Worm (Caenorhabditis elegans) whole organism, midembryonic: ENCODE results near the gene npl-4.2.

Source experiments
- T22C8.4 ChIP-seq: fragments of 200-800 bp; sonication (Bioruptor generic); IDR thresholded peaks from 2 replicates; pipeline ENCODE4 v1.3.6; 2022; ENCODE audit warnings: missing genetic modification characterization, missing compliant biosample characterization
- cog-1 ChIP-seq: sonication (generic microtip); optimal IDR thresholded peaks from 2 replicates; lab custom pipeline; 2016; ENCODE audit warnings: missing genetic modification characterization, missing compliant biosample characterization
- flt-1 ChIP-seq: fragments of 200-800 bp; sonication (Bioruptor generic); IDR thresholded peaks from 2 replicates; pipeline ENCODE4 v1.3.6; 2022; ENCODE audit warnings: missing genetic modification characterization, missing compliant biosample characterization
- klf-2 ChIP-seq: fragments of 200-800 bp; sonication (Bioruptor generic); conservative IDR thresholded peaks from 2 replicates; pipeline ENCODE4 v1.3.6; 2022; ENCODE audit warnings: missing genetic modification reagents, missing genetic modification characterization, missing compliant biosample characterization
- med-1 ChIP-seq: sonication (generic microtip); optimal IDR thresholded peaks from 2 replicates; lab custom pipeline; 2017; ENCODE audit warnings: missing genetic modification characterization, mild to moderate bottlenecking, missing compliant biosample characterization, antibody characterized with exemption, missing genetic modification reagents; ENCODE audit not compliant: insufficient read depth
- ref-1 ChIP-seq: fragments of 200-800 bp; sonication (Bioruptor generic); conservative IDR thresholded peaks from 2 replicates; pipeline ENCODE4 v1.3.6; 2022; ENCODE audit warnings: missing genetic modification reagents, missing genetic modification characterization, missing compliant biosample characterization
- tab-1 ChIP-seq: fragments of 200-800 bp; sonication (Bioruptor generic); IDR thresholded peaks from 2 replicates; pipeline ENCODE4 v1.3.6; 2022; ENCODE audit warnings: missing genetic modification characterization, missing compliant biosample characterization
- ztf-23 ChIP-seq: fragments of 200-800 bp; sonication (Bioruptor generic); IDR thresholded peaks from 2 replicates; pipeline ENCODE4 v1.3.6; 2022; ENCODE audit warnings: missing genetic modification reagents, missing genetic modification characterization, missing compliant biosample characterization
- ztf-29 ChIP-seq: fragments of 200-800 bp; sonication (Bioruptor generic); IDR thresholded peaks from 2 replicates; pipeline ENCODE4 v1.3.6; 2022; ENCODE audit warnings: missing genetic modification reagents, missing genetic modification characterization, missing compliant biosample characterization

npl-4.2 gene

DNA sequence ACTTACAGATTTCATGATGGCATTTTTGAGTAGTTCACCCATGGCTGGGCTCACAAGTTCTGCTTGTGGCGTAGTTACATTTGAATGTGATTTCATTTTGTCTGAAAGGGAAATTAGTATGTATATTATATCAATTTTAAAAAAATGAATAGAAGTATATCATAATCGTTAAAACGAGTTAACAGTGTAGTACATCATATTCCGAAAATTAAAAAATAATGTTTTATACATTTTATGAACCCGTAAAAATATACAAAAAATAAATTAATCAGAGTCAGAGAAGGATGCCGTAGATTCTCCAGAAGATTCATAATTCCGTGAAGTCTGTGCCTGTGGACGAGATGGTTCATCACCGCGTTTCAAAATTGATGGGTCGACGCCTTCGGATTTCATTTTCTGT, 24.3 kb downstream of the npl-4.2 start, which contains the start of gene F59E12.9:
TSS of gene F59E12.9 (minus strand) at position 101 of the 400 bp plus-strand sequence.
- TF ChIP-seq T22C8.4: no peak
- TF ChIP-seq tab-1 (GFP tag; lab: Robert Waterston, UW): no peak
- TF ChIP-seq ztf-23 (GFP tag; lab: Robert Waterston, UW): no peak
- no peak for TF ChIP-seq ztf-29 (GFP tag; lab: Robert Waterston, UW)
- TF ChIP-seq ref-1 (GFP tag; lab: Robert Waterston, UW): no peak
- TF ChIP-seq flt-1 (GFP tag; lab: Robert Waterston, UW): no peak
- TF ChIP-seq klf-2 (GFP tag; lab: Robert Waterston, UW): no peak
- TF ChIP-seq med-1 (GFP tag; lab: Kevin White, UChicago): no peak
- no peak for TF ChIP-seq cog-1 (tag; lab: Kevin White, UChicago)

DNA sequence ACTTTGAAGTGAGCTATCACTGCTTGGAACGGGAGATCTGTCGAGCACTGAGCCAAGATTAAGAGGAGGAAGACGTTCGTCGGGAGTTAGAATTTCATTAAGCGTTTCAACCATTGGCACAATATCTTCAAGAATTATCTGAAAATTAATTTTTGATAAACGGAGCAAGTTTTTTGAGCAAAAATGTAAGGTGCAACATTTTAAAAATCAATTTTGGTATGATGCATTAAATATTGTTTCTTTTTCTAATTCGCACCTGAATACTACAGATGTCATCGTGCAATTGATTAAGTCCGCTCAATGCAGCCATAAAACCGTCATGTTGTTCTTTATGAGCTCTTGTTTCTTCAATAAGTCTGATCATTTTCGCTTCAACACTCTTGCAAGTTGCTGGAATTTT, 25.6 kb downstream of the npl-4.2 start, which contains the start of gene ddl-1:
TSS of gene ddl-1 (minus strand) at position 101 of the 400 bp plus-strand sequence.
- TF ChIP-seq med-1 (GFP tag; lab: Kevin White, UChicago): no peak
- no peak for TF ChIP-seq ztf-29 (GFP tag; lab: Robert Waterston, UW)
- TF ChIP-seq tab-1 (GFP tag; lab: Robert Waterston, UW): no peak
- no peak for TF ChIP-seq ztf-23 (GFP tag; lab: Robert Waterston, UW)
- no peak for TF ChIP-seq T22C8.4
- TF ChIP-seq ref-1 (GFP tag; lab: Robert Waterston, UW): no peak
- TF ChIP-seq klf-2 (GFP tag; lab: Robert Waterston, UW): no peak
- TF ChIP-seq cog-1 (tag; lab: Kevin White, UChicago): no peak
- TF ChIP-seq flt-1 (GFP tag; lab: Robert Waterston, UW): no peak

DNA sequence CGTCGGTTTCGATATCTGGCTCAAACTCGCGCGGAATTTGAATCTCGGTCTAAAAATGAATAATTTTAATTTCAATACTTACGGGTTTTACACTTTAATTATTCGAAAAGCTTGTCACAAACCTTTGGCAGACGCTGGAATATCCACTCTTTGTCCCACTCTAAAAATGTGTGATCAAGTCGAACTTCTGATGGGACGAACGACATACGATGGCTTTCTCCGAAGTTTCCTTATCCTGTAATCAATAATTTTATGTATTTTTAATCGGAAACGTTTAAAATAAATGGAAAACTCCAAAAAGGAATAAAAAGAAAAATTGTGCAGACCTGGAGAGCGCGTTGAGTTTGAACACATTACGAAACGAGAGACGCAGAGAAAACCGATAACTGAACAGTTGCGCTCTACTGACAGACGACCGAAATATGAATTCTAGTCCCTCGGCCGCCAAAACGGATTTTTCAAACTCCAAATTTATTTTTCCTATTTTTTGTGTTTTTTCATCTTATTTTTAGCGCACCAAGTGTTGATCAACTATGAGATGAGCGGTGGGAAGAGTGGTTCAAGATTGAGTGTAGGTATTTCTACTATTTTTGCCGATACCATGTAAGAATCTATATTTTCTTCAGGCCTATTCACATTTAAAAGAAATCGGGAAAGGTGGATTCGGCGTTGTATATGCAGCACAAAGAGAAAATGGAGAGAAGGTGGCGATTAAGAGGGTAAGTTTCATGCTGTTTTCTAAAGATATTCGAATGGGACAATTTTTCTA, 26.7 kb downstream of the npl-4.2 start, which contains the start of the genes sam-4, F59E12.17 and zyg-1:
TSS of gene sam-4 (minus strand) at position 51 of the 769 bp plus-strand sequence.
TSS of gene F59E12.17 (minus strand) at position 235 of the 769 bp plus-strand sequence.
TSS of gene zyg-1 (plus strand) at position 513 of the 769 bp plus-strand sequence.
- TF ChIP-seq tab-1 (GFP tag; lab: Robert Waterston, UW) (no peak), T22C8.4 (no peak), klf-2 (GFP tag; lab: Robert Waterston, UW) (no peak), cog-1 (tag; lab: Kevin White, UChicago) (no peak), ztf-23 (GFP tag; lab: Robert Waterston, UW) (no peak), med-1 (GFP tag; lab: Kevin White, UChicago) (no peak), flt-1 (GFP tag; lab: Robert Waterston, UW) (no peak), ztf-29 (GFP tag; lab: Robert Waterston, UW) (no peak), ref-1 (GFP tag; lab: Robert Waterston, UW) (no peak)

DNA sequence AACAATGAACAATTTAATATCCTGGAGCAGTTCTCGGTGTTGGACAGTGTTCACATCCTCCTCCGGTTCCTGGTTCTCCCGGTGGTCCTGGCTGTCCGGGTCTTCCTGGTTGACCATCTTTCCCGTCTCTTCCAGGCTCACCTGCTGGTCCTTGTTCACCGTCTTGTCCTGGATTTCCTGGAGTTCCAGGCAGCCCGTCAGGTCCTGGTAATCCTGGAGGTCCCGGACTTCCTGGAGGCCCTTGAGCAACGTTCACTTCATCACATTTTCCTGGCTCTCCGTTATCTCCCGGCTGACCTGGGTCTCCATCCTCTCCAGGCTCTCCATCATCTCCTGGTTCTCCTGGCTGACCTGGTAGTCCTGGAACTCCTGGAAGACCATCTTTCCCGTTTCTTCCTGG, 28.7 kb downstream of the npl-4.2 start:
- TF ChIP-seq ref-1 (GFP tag; lab: Robert Waterston, UW) (no peak), cog-1 (tag; lab: Kevin White, UChicago) (no peak), ztf-23 (GFP tag; lab: Robert Waterston, UW) (no peak), ztf-29 (GFP tag; lab: Robert Waterston, UW) (no peak), T22C8.4 (no peak), tab-1 (GFP tag; lab: Robert Waterston, UW) (no peak), med-1 (GFP tag; lab: Kevin White, UChicago) (no peak), flt-1 (GFP tag; lab: Robert Waterston, UW) (no peak), klf-2 (GFP tag; lab: Robert Waterston, UW) (no peak)

DNA sequence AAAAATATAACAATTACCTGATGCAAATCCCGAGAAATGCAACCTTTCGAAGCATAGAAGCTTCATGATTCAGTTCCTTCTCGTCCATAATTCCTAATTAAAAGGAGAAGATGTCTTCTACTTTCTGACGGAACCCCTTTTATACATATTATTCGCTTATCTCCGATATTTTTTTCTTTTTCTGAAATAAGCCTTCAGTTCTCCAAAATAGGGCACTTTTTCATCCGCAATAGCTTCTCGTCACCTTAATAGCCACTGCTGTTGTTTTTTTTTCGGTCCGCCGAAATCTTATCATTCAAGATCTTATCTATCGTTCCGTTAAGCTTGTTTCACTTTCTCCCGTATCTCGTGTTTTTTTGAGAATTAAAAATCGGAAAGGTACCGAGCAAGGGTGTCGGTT, 29.6 kb downstream of the npl-4.2 start, which contains the start of gene bli-2:
TSS of gene bli-2 (minus strand) at position 101 of the 400 bp plus-strand sequence.
- no peak for TF ChIP-seq med-1 (GFP tag; lab: Kevin White, UChicago)
- no peak for TF ChIP-seq ztf-23 (GFP tag; lab: Robert Waterston, UW)
- no peak for TF ChIP-seq tab-1 (GFP tag; lab: Robert Waterston, UW)
- no peak for TF ChIP-seq flt-1 (GFP tag; lab: Robert Waterston, UW)
- no peak for TF ChIP-seq cog-1 (tag; lab: Kevin White, UChicago)
- no peak for TF ChIP-seq T22C8.4
- no peak for TF ChIP-seq klf-2 (GFP tag; lab: Robert Waterston, UW)
- TF ChIP-seq ref-1 (GFP tag; lab: Robert Waterston, UW): no peak
- no peak for TF ChIP-seq ztf-29 (GFP tag; lab: Robert Waterston, UW)

DNA sequence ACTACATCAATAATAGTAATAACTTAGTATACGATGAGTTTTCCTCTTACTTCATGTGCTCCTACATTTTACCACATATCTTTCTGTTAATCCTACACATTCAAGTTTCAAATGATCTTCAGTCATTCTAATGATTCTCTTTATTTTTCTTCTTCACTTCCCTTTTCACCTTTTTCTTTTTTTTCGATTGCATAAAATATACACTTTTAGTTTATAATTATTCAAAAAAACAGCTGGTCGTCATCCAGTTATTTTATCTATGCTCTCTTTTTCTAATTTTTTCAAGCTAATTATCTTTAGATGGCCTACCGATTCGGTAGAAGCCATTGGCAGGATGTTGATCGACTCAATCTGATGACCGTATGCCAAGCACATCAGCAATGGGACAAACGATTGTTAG, 31.5 kb downstream of the npl-4.2 start, which contains the start of gene F59E12.1:
TSS of gene F59E12.1 (plus strand) at position 301 of the 400 bp plus-strand sequence.
- TF ChIP-seq med-1 (GFP tag; lab: Kevin White, UChicago) (no peak), tab-1 (GFP tag; lab: Robert Waterston, UW) (no peak), klf-2 (GFP tag; lab: Robert Waterston, UW) (no peak), flt-1 (GFP tag; lab: Robert Waterston, UW) (no peak)

DNA sequence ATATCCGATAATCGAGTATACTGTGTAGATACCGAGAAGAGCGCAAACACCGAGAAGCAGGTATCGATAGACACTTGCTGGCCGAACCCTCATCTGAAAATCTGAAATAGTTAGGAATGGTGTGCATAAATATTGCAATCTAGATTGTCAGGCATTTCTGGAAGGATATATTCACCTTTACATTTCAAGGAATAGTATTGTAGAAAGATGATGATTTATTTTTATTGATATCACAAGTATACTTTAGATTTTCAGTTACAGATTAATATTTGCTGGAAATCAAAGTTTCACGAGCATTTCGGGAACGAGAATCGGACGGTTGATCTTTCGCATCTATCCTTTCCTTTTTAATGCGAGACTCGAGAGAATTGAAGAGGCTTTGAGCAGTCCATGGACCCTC, 37.0 kb downstream of the npl-4.2 start, which contains the start of gene fut-3:
TSS of gene fut-3 (minus strand) at position 101 of the 400 bp plus-strand sequence.
- TF ChIP-seq med-1 (GFP tag; lab: Kevin White, UChicago): no peak
- TF ChIP-seq tab-1 (GFP tag; lab: Robert Waterston, UW): no peak
- TF ChIP-seq ztf-29 (GFP tag; lab: Robert Waterston, UW): no peak
- no peak for TF ChIP-seq flt-1 (GFP tag; lab: Robert Waterston, UW)
- no peak for TF ChIP-seq klf-2 (GFP tag; lab: Robert Waterston, UW)
- TF ChIP-seq ref-1 (GFP tag; lab: Robert Waterston, UW): no peak
- TF ChIP-seq T22C8.4: no peak

DNA sequence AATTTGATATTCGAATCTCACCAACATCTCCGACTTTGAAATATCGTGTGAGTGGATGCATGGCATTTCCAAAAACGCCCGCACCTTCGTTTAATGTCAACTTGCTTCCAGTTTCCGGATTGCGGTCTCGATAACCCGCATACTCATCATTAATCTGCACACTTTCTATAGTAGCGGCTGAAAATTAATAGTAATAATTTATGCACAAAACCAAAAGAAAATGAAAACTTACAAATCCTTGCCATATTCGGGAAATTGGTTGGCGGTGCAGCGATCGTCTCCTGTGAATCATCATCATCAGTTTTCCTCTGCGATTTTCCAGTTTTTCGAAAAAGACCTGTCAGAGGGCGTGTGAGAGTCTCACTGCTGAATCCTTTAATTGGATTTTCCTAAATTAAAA, 37.5 kb downstream of the npl-4.2 start:
- no peak for TF ChIP-seq ztf-23 (GFP tag; lab: Robert Waterston, UW)
